Worm (Caenorhabditis elegans) whole organism, L2 larva: ENCODE measurements around the gene Y43C5B.3.
A peak's percentile ranks its signal among the peaks of the same experiment; 100 is the strongest.

Experiments
- C34F6.9 ChIP-seq: fragments of 150-350 bp; optimal IDR thresholded peaks from 2 replicates; lab custom pipeline; 2014; ENCODE audit warnings: missing biosample characterization, missing genetic modification characterization
- F13H6.1 ChIP-seq: sonication (generic microtip); optimal IDR thresholded peaks from 2 replicates; lab custom pipeline; 2016; ENCODE audit warnings: missing genetic modification characterization, missing compliant biosample characterization
- R02D3.7 ChIP-seq: fragments of 150-350 bp; optimal IDR thresholded peaks from 2 replicates; lab custom pipeline; 2014; ENCODE audit warnings: missing biosample characterization, missing genetic modification characterization
- Y55F3AM.14 ChIP-seq: fragments of 200-800 bp; sonication (Bioruptor generic); optimal IDR thresholded peaks from 2 replicates; lab custom pipeline; 2018; ENCODE audit warnings: mild to moderate bottlenecking, missing genetic modification characterization, missing compliant biosample characterization
- aly-2 ChIP-seq: fragments of 150-350 bp; optimal IDR thresholded peaks from 2 replicates; lab custom pipeline; 2014; ENCODE audit warnings: missing biosample characterization, missing genetic modification characterization
- ama-1 ChIP-seq: fragments of 150-350 bp; optimal IDR thresholded peaks from 2 replicates; lab custom pipeline; 2018; ENCODE audit warnings: inconsistent platforms
- blmp-1 ChIP-seq: sonication (generic microtip); optimal IDR thresholded peaks from 2 replicates; lab custom pipeline; 2017; ENCODE audit warnings: missing genetic modification characterization, mild to moderate bottlenecking, missing compliant biosample characterization, antibody characterized with exemption, moderate library complexity; ENCODE audit not compliant: insufficient read depth
- ceh-16 ChIP-seq: fragments of 150-350 bp; optimal IDR thresholded peaks from 2 replicates; lab custom pipeline; 2014; ENCODE audit warnings: missing biosample characterization, missing genetic modification characterization
- ceh-82 ChIP-seq: fragments of 150-350 bp; optimal IDR thresholded peaks from 2 replicates; lab custom pipeline; 2014; ENCODE audit warnings: missing biosample characterization, missing genetic modification characterization
- crh-2 ChIP-seq: sonication (generic microtip); optimal IDR thresholded peaks from 2 replicates; lab custom pipeline; 2017; ENCODE audit warnings: missing biosample characterization, missing genetic modification characterization
- elt-1 ChIP-seq: fragments of 150-350 bp; optimal IDR thresholded peaks from 2 replicates; lab custom pipeline; 2014; ENCODE audit warnings: missing biosample characterization, missing genetic modification characterization
- gmeb-1 ChIP-seq: fragments of 150-350 bp; optimal IDR thresholded peaks from 2 replicates; lab custom pipeline; 2014; ENCODE audit warnings: missing biosample characterization, missing genetic modification characterization
- lin-13 ChIP-seq: fragments of 150-350 bp; optimal IDR thresholded peaks from 2 replicates; lab custom pipeline; 2014; ENCODE audit warnings: missing biosample characterization, missing genetic modification reagents, missing genetic modification characterization
- lin-39 ChIP-seq: fragments of 150-350 bp; optimal IDR thresholded peaks from 2 replicates; lab custom pipeline; 2014; ENCODE audit warnings: missing biosample characterization, missing genetic modification reagents, missing genetic modification characterization
- lsy-2 ChIP-seq, 2 experiments: fragments of 150-350 bp in 1 of 2; sonication (generic microtip) in 1 of 2; optimal IDR thresholded peaks; 2 replicates each; lab custom pipeline; 2014 to 2017; ENCODE audit warnings: missing biosample characterization in 2 of 2, missing genetic modification characterization in 2 of 2
- mab-5 ChIP-seq: fragments of 150-350 bp; optimal IDR thresholded peaks from 2 replicates; lab custom pipeline; 2014; ENCODE audit warnings: missing biosample characterization, missing genetic modification characterization
- mbf-1 ChIP-seq: sonication (generic microtip); optimal IDR thresholded peaks from 2 replicates; lab custom pipeline; 2017; ENCODE audit warnings: missing biosample characterization, missing genetic modification characterization
- mdl-1 ChIP-seq, 2 experiments: fragments of 150-350 bp in 1 of 2; sonication (generic microtip) in 1 of 2; optimal IDR thresholded peaks; 2 replicates each; lab custom pipeline; 2017; ENCODE audit warnings: missing biosample characterization in 2 of 2, missing genetic modification characterization in 2 of 2
- nhr-21 ChIP-seq: fragments of 150-350 bp; optimal IDR thresholded peaks from 2 replicates; lab custom pipeline; 2014; ENCODE audit warnings: missing biosample characterization, missing genetic modification characterization
- nhr-23 ChIP-seq: fragments of 150-350 bp; optimal IDR thresholded peaks from 2 replicates; lab custom pipeline; 2014; ENCODE audit warnings: missing biosample characterization, missing genetic modification reagents, missing genetic modification characterization
- nhr-237 ChIP-seq: fragments of 150-350 bp; optimal IDR thresholded peaks from 2 replicates; lab custom pipeline; 2014; ENCODE audit warnings: missing biosample characterization, missing genetic modification characterization
- nhr-77 ChIP-seq: fragments of 150-350 bp; optimal IDR thresholded peaks from 2 replicates; lab custom pipeline; 2014; ENCODE audit warnings: missing biosample characterization, missing genetic modification characterization
- sem-4 ChIP-seq: fragments of 150-350 bp; optimal IDR thresholded peaks from 2 replicates; lab custom pipeline; 2014; ENCODE audit warnings: missing biosample characterization, missing genetic modification reagents, missing genetic modification characterization
- sma-9 ChIP-seq, 2 experiments: fragments of 150-350 bp in 1 of 2; sonication (generic microtip) in 1 of 2; optimal IDR thresholded peaks; 2 replicates each; lab custom pipeline; 2014 to 2016; ENCODE audit warnings: missing genetic modification characterization in 2 of 2, mild to moderate bottlenecking in 1 of 2, missing biosample characterization in 1 of 2, missing compliant biosample characterization in 1 of 2, missing genetic modification reagents in 1 of 2, moderate library complexity in 1 of 2
- snpc-4 ChIP-seq: fragments of 150-350 bp; optimal IDR thresholded peaks from 2 replicates; lab custom pipeline; 2014; ENCODE audit warnings: missing biosample characterization, missing genetic modification characterization
- unc-39 ChIP-seq: fragments of 150-350 bp; optimal IDR thresholded peaks from 2 replicates; lab custom pipeline; 2014; ENCODE audit warnings: missing biosample characterization, missing genetic modification characterization
- unc-55 ChIP-seq: fragments of 150-350 bp; sonication (generic microtip); optimal IDR thresholded peaks from 3 replicates; lab custom pipeline; 2014; ENCODE audit warnings: missing biosample characterization, missing genetic modification reagents, missing genetic modification characterization
- unc-62 ChIP-seq: fragments of 150-350 bp; optimal IDR thresholded peaks from 2 replicates; lab custom pipeline; 2014; ENCODE audit warnings: missing biosample characterization, missing genetic modification reagents, missing genetic modification characterization
- ztf-1 ChIP-seq: fragments of 200-800 bp; sonication (Bioruptor generic); conservative IDR thresholded peaks from 2 replicates; pipeline ENCODE4 v1.3.6; 2022; ENCODE audit warnings: missing genetic modification characterization, missing compliant biosample characterization
- ztf-11 ChIP-seq: sonication (generic microtip); optimal IDR thresholded peaks from 2 replicates; lab custom pipeline; 2017; ENCODE audit warnings: missing biosample characterization, missing genetic modification characterization

Y43C5B.3 gene

ce11 chrIV:10346948-10347347 is 3.4 kb upstream of the Y43C5B.3 start:
- TF ChIP-seq nhr-21 (tag; lab: Kevin White, UChicago) (no peak), ztf-1 (no peak), sma-9 (GFP tag; optimal IDR thresholded peaks at IDR 0.05; lab: Kevin White, UChicago) (no peak), sma-9 (tag; optimal IDR thresholded peaks at IDR 0.05; lab: Kevin White, UChicago) (no peak), mab-5 (tag; lab: Kevin White, UChicago) (no peak), elt-1 (tag; lab: Kevin White, UChicago) (no peak), ceh-16 (no peak), gmeb-1 (tag; lab: Kevin White, UChicago) (no peak), lin-39 (no peak), ztf-11 (no peak), snpc-4 (tag; lab: Kevin White, UChicago) (no peak), ceh-82 (tag; lab: Kevin White, UChicago) (no peak), nhr-77 (tag; lab: Kevin White, UChicago) (no peak), R02D3.7 (tag; lab: Kevin White, UChicago) (no peak)

- peak; percentile 67 for TF ChIP-seq crh-2 (tag; lab: Kevin White, UChicago)
- TF ChIP-seq unc-39 (tag; lab: Kevin White, UChicago): no peak
- TF ChIP-seq, all 48 proteins: peak for 1
These were observed 2.9 kb upstream of the Y43C5B.3 start for ce11 chrIV:10347528-10347927.

- TF ChIP-seq Y55F3AM.14 (GFP tag; lab: Kevin White, UChicago) (no peak), unc-55 (GFP tag; lab: Kevin White, UChicago) (no peak), mab-5 (tag; lab: Kevin White, UChicago) (no peak), nhr-21 (tag; lab: Kevin White, UChicago) (no peak), C34F6.9 (tag; lab: Kevin White, UChicago) (no peak), R02D3.7 (tag; lab: Kevin White, UChicago) (no peak)
These were observed 1.9 kb downstream of the Y43C5B.3 start, which contains the start of gene Y43C5B.2 for ce11 chrIV:10352243-10352642. Gene Y43C5B.2, minus strand, starts transcription at chrIV:10352343.

- no peak for TF ChIP-seq ama-1 (lab: Kevin White, UChicago)
- no peak for TF ChIP-seq aly-2 (tag; lab: Kevin White, UChicago)
- TF ChIP-seq nhr-23 (tag; lab: Kevin White, UChicago): no peak
- TF ChIP-seq sem-4 (tag; lab: Kevin White, UChicago): no peak
- no peak for TF ChIP-seq C34F6.9 (tag; lab: Kevin White, UChicago)
- no peak for TF ChIP-seq ztf-11
- TF ChIP-seq gmeb-1 (tag; lab: Kevin White, UChicago): no peak
- TF ChIP-seq blmp-1: no peak
- no peak for TF ChIP-seq F13H6.1
These were observed 6.7 kb downstream of the Y43C5B.3 start, which contains the start of gene R11A8.1 for ce11 chrIV:10357072-10357471. Gene R11A8.1, minus strand, starts transcription at chrIV:10357172.

- TF ChIP-seq nhr-21 (tag; lab: Kevin White, UChicago) (no peak), nhr-237 (no peak), ztf-11 (no peak), ceh-82 (tag; lab: Kevin White, UChicago) (no peak), R02D3.7 (tag; lab: Kevin White, UChicago) (no peak), elt-1 (tag; lab: Kevin White, UChicago) (no peak), unc-62 (GFP tag; lab: Kevin White, UChicago) (no peak), lin-13 (GFP tag; lab: Kevin White, UChicago) (no peak), mab-5 (tag; lab: Kevin White, UChicago) (no peak), unc-55 (GFP tag; lab: Kevin White, UChicago) (peak; percentile 39), mdl-1 (tag; optimal IDR thresholded peaks at IDR 0.05; lab: Kevin White, UChicago) (no peak), nhr-77 (tag; lab: Kevin White, UChicago) (no peak), lin-39 (no peak), ztf-1 (no peak), crh-2 (tag; lab: Kevin White, UChicago) (peak; percentile 7), C34F6.9 (tag; lab: Kevin White, UChicago) (peak; percentile 33), mbf-1 (tag; lab: Kevin White, UChicago) (no peak), lsy-2 (tag; optimal IDR thresholded peaks at IDR 0.05; lab: Kevin White, UChicago) (no peak), F13H6.1 (no peak), sma-9 (GFP tag; optimal IDR thresholded peaks at IDR 0.05; lab: Kevin White, UChicago) (no peak), sma-9 (tag; optimal IDR thresholded peaks at IDR 0.05; lab: Kevin White, UChicago) (no peak)
These were observed 7.5 kb downstream of the Y43C5B.3 start, which contains the start of gene gkow-1 for ce11 chrIV:10357842-10358241. Gene gkow-1, plus strand, starts transcription at chrIV:10358142.

ce11 chrIV:10360336-10360735 is 9.9 kb downstream of the Y43C5B.3 start, which contains the start of gene ugt-59:
Gene ugt-59, plus strand, starts transcription at chrIV:10360636.
- no peak for TF ChIP-seq nhr-21 (tag; lab: Kevin White, UChicago)
